Worm (Caenorhabditis elegans) whole organism, mixed stage, embryonic: ENCODE results near the gene wht-2.

Experiments
- M03D4.4 ChIP-seq: sonication (generic microtip); optimal IDR thresholded peaks from 2 replicates; lab custom pipeline; 2017; ENCODE audit warnings: mild to moderate bottlenecking, missing genetic modification characterization, missing compliant biosample characterization
- bed-3 ChIP-seq: fragments of 200-800 bp; sonication (Bioruptor generic); optimal IDR thresholded peaks from 3 replicates; lab custom pipeline; 2018; ENCODE audit warnings: mild to moderate bottlenecking, missing genetic modification characterization, moderate library complexity, missing compliant biosample characterization
- blmp-1 ChIP-seq: fragments of 150-350 bp; optimal IDR thresholded peaks from 2 replicates; lab custom pipeline; 2014; ENCODE audit warnings: missing biosample characterization, missing genetic modification characterization
- ceh-39 ChIP-seq: fragments of 150-350 bp; optimal IDR thresholded peaks from 2 replicates; lab custom pipeline; 2014; ENCODE audit warnings: missing biosample characterization, missing genetic modification characterization
- ceh-43 ChIP-seq: fragments of 200-800 bp; sonication (Bioruptor generic); optimal IDR thresholded peaks from 2 replicates; lab custom pipeline; 2018; ENCODE audit warnings: mild to moderate bottlenecking, missing genetic modification characterization, moderate library complexity, missing compliant biosample characterization
- ceh-83 ChIP-seq: fragments of 200-800 bp; sonication (Bioruptor generic); optimal IDR thresholded peaks from 2 replicates; lab custom pipeline; 2018; ENCODE audit warnings: mild to moderate bottlenecking, missing genetic modification characterization, missing compliant biosample characterization
- ces-1 ChIP-seq: fragments of 150-350 bp; optimal IDR thresholded peaks from 2 replicates; lab custom pipeline; 2014; ENCODE audit warnings: missing biosample characterization, missing genetic modification reagents, missing genetic modification characterization
- cnd-1 ChIP-seq: fragments of 200-800 bp; sonication (Bioruptor generic); optimal IDR thresholded peaks from 2 replicates; lab custom pipeline; 2018; ENCODE audit warnings: mild to moderate bottlenecking, missing genetic modification characterization, missing compliant biosample characterization
- drap-1 ChIP-seq: fragments of 200-800 bp; sonication (Bioruptor generic); optimal IDR thresholded peaks from 3 replicates; lab custom pipeline; 2018; ENCODE audit warnings: mild to moderate bottlenecking, missing genetic modification characterization, missing compliant biosample characterization
- elt-1 ChIP-seq: sonication (generic microtip); optimal IDR thresholded peaks from 2 replicates; lab custom pipeline; 2017; ENCODE audit warnings: missing genetic modification characterization, mild to moderate bottlenecking, missing compliant biosample characterization, antibody characterized with exemption, moderate library complexity, borderline replicate concordance; ENCODE audit not compliant: insufficient read depth
- elt-3 ChIP-seq: fragments of 150-350 bp; optimal IDR thresholded peaks from 2 replicates; lab custom pipeline; 2014; ENCODE audit warnings: missing biosample characterization, missing genetic modification characterization
- flh-1 ChIP-seq: fragments of 200-800 bp; sonication (Bioruptor generic); optimal IDR thresholded peaks from 2 replicates; lab custom pipeline; 2018; ENCODE audit warnings: mild to moderate bottlenecking, missing genetic modification characterization, moderate library complexity, missing compliant biosample characterization
- ham-2 ChIP-seq: fragments of 200-800 bp; sonication (Bioruptor generic); optimal IDR thresholded peaks from 2 replicates; lab custom pipeline; 2018; ENCODE audit warnings: mild to moderate bottlenecking, missing genetic modification characterization, missing compliant biosample characterization
- hlh-1 ChIP-seq: fragments of 150-350 bp; optimal IDR thresholded peaks from 2 replicates; lab custom pipeline; 2014; ENCODE audit warnings: missing biosample characterization, missing genetic modification reagents, missing genetic modification characterization
- lin-13 ChIP-seq: fragments of 150-350 bp; optimal IDR thresholded peaks from 2 replicates; lab custom pipeline; 2014; ENCODE audit warnings: missing biosample characterization, missing genetic modification characterization
- lin-32 ChIP-seq: fragments of 200-800 bp; sonication (Bioruptor generic); optimal IDR thresholded peaks from 2 replicates; lab custom pipeline; 2018; ENCODE audit warnings: mild to moderate bottlenecking, missing genetic modification characterization, missing compliant biosample characterization
- lsy-2 ChIP-seq: fragments of 150-350 bp; optimal IDR thresholded peaks from 2 replicates; lab custom pipeline; 2014; ENCODE audit warnings: missing biosample characterization, missing genetic modification characterization
- mab-5 ChIP-seq: fragments of 150-350 bp; optimal IDR thresholded peaks from 2 replicates; lab custom pipeline; 2014; ENCODE audit warnings: missing biosample characterization, missing genetic modification characterization
- mep-1 ChIP-seq: fragments of 150-350 bp; optimal IDR thresholded peaks from 2 replicates; lab custom pipeline; 2017; ENCODE audit warnings: missing biosample characterization, missing genetic modification reagents, missing genetic modification characterization, inconsistent platforms
- mls-2 ChIP-seq: sonication (generic microtip); optimal IDR thresholded peaks from 2 replicates; lab custom pipeline; 2016; ENCODE audit warnings: mild to moderate bottlenecking, missing genetic modification characterization, moderate library complexity, missing compliant biosample characterization
- nhr-12 ChIP-seq: fragments of 150-350 bp; optimal IDR thresholded peaks from 2 replicates; lab custom pipeline; 2014; ENCODE audit warnings: missing biosample characterization, missing genetic modification characterization
- nhr-2 ChIP-seq: fragments of 150-350 bp; optimal IDR thresholded peaks from 2 replicates; lab custom pipeline; 2014; ENCODE audit warnings: missing biosample characterization, missing genetic modification characterization
- nhr-237 ChIP-seq: fragments of 150-350 bp; optimal IDR thresholded peaks from 2 replicates; lab custom pipeline; 2014; ENCODE audit warnings: missing biosample characterization, missing genetic modification characterization
- nhr-28 ChIP-seq: fragments of 150-350 bp; optimal IDR thresholded peaks from 2 replicates; lab custom pipeline; 2014; ENCODE audit warnings: missing biosample characterization, missing genetic modification characterization
- nhr-76 ChIP-seq: sonication (generic microtip); optimal IDR thresholded peaks from 2 replicates; lab custom pipeline; 2017; ENCODE audit warnings: missing biosample characterization, missing genetic modification characterization
- pha-4 ChIP-seq: fragments of 150-350 bp; optimal IDR thresholded peaks from 2 replicates; lab custom pipeline; 2018; ENCODE audit warnings: missing biosample characterization, missing genetic modification reagents, missing genetic modification characterization
- sem-2 ChIP-seq: fragments of 200-800 bp; sonication (Bioruptor generic); optimal IDR thresholded peaks from 2 replicates; lab custom pipeline; 2018; ENCODE audit warnings: mild to moderate bottlenecking, missing genetic modification characterization, missing compliant biosample characterization
- snpc-4 ChIP-seq: fragments of 150-350 bp; optimal IDR thresholded peaks from 2 replicates; lab custom pipeline; 2014; ENCODE audit warnings: missing biosample characterization, missing genetic modification characterization
- sptf-1 ChIP-seq: sonication (generic microtip); optimal IDR thresholded peaks from 2 replicates; lab custom pipeline; 2017; ENCODE audit warnings: mild to moderate bottlenecking, missing genetic modification characterization, moderate library complexity, missing compliant biosample characterization
- tbx-8 ChIP-seq: fragments of 200-800 bp; sonication (Bioruptor generic); optimal IDR thresholded peaks from 2 replicates; lab custom pipeline; 2018; ENCODE audit warnings: mild to moderate bottlenecking, missing genetic modification characterization, moderate library complexity, missing compliant biosample characterization
- unc-120 ChIP-seq: sonication (generic microtip); optimal IDR thresholded peaks from 2 replicates; lab custom pipeline; 2017; ENCODE audit warnings: missing genetic modification characterization, missing compliant biosample characterization; ENCODE audit not compliant: poor library complexity, severe bottlenecking
- unc-39 ChIP-seq: fragments of 150-350 bp; optimal IDR thresholded peaks from 2 replicates; lab custom pipeline; 2014; ENCODE audit warnings: missing biosample characterization, missing genetic modification characterization
- unc-62 ChIP-seq: fragments of 150-350 bp; optimal IDR thresholded peaks from 2 replicates; lab custom pipeline; 2014; ENCODE audit warnings: missing biosample characterization, missing genetic modification reagents, missing genetic modification characterization
- zip-8 ChIP-seq: fragments of 150-350 bp; optimal IDR thresholded peaks from 2 replicates; lab custom pipeline; 2014; ENCODE audit warnings: missing biosample characterization, missing genetic modification characterization
- ztf-11 ChIP-seq: fragments of 150-350 bp; optimal IDR thresholded peaks from 2 replicates; lab custom pipeline; 2014; ENCODE audit warnings: missing biosample characterization, missing genetic modification characterization

The wht-2 gene

ce11 chrIV:11459684-11460083 is 10.6 kb upstream of the wht-2 start, which contains the start of gene npr-3:
TSS of gene npr-3 (plus strand) at chrIV:11459984.
- TF ChIP-seq nhr-2 (tag; lab: Kevin White, UChicago) (no peak), unc-62 (no peak), ceh-39 (tag; lab: Kevin White, UChicago) (no peak), bed-3 (GFP tag; lab: Kevin White, UChicago) (no peak), mls-2 (tag; lab: Kevin White, UChicago) (no peak), ham-2 (GFP tag; lab: Kevin White, UChicago) (no peak), nhr-76 (tag; lab: Kevin White, UChicago) (no peak)

ce11 chrIV:11461335-11461734 is 8.9 kb upstream of the wht-2 start:
- no peak for TF ChIP-seq lin-13 (tag; lab: Kevin White, UChicago)
- TF ChIP-seq blmp-1 (tag; lab: Kevin White, UChicago): no peak
- no peak for TF ChIP-seq elt-3
- TF ChIP-seq, all 35 proteins: peak for 0

ce11 chrIV:11465125-11465524 is 5.1 kb upstream of the wht-2 start, which contains the start of gene C10C6.3:
TSS of gene C10C6.3 (minus strand) at chrIV:11465225.
- TF ChIP-seq lin-32 (GFP tag; lab: Kevin White, UChicago) (no peak), elt-3 (no peak), nhr-237 (no peak), mab-5 (no peak), mls-2 (tag; lab: Kevin White, UChicago) (no peak), zip-8 (tag; lab: Kevin White, UChicago) (no peak), unc-39 (tag; lab: Kevin White, UChicago) (no peak), hlh-1 (tag; lab: Kevin White, UChicago) (no peak), ceh-39 (tag; lab: Kevin White, UChicago) (no peak), drap-1 (GFP tag; lab: Kevin White, UChicago) (no peak), ces-1 (no peak), ztf-11 (no peak), blmp-1 (tag; lab: Kevin White, UChicago) (no peak), flh-1 (GFP tag; lab: Kevin White, UChicago) (no peak), nhr-2 (tag; lab: Kevin White, UChicago) (no peak), lsy-2 (tag; lab: Kevin White, UChicago) (no peak), ceh-83 (GFP tag; lab: Kevin White, UChicago) (no peak), pha-4 (no peak), nhr-28 (tag; lab: Kevin White, UChicago) (no peak), bed-3 (GFP tag; lab: Kevin White, UChicago) (no peak)

DNA sequence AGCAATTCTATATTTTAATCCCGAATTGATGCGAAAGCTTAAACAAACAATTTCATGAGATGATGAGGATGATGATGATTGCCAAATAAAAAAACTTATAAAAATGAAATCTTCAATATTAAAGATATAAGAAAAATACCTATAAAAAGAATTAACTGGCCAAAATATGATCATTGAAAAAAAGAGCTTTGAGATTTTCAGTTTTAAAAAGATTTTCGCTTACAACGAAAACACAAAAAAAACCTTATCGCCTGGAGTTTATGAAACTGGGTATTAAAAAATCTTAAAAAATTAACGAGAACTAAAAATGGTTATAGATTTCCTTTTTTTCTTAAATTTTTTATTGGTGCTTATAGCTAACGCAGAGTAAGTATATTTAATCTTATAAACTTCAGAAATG is 2.8 kb upstream of the wht-2 start, which contains the start of gene C10C6.7:
Gene C10C6.7 (minus strand): TSS at position 101 of the 400 bp plus-strand sequence.
- TF ChIP-seq nhr-237 (no peak), ceh-83 (GFP tag; lab: Kevin White, UChicago) (no peak), nhr-28 (tag; lab: Kevin White, UChicago) (no peak)

- TF ChIP-seq nhr-28 (tag; lab: Kevin White, UChicago) (no peak), snpc-4 (tag; lab: Kevin White, UChicago) (no peak), ceh-43 (GFP tag; lab: Kevin White, UChicago) (no peak), unc-120 (tag; lab: Kevin White, UChicago) (no peak), unc-62 (no peak), pha-4 (no peak), zip-8 (tag; lab: Kevin White, UChicago) (no peak), nhr-2 (tag; lab: Kevin White, UChicago) (no peak)
Measured at ce11 chrIV:11472023-11472422, 1.8 kb downstream of the wht-2 start.

DNA sequence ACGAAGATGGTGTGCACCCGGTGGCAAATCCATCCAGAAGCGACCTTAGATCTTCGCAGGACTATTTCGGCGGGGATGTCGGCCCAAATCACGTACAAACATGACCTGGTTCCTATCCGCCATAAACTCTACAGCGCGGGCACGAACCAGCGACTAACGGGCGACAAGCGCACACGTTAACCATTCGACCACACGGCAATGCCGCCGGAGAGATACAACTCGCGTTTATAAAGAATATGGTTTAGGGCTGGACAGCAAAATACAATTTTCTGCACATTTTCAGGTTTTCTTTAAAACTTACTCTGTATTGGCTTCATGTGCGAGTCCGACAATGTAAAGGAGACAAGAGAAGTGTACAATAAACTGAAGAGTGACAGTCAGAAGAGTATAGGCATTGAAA is 3.8 kb downstream of the wht-2 start:
- TF ChIP-seq bed-3 (GFP tag; lab: Kevin White, UChicago): peak; percentile 96
- TF ChIP-seq tbx-8: peak; percentile 94
- peak; percentile 98 for TF ChIP-seq sptf-1 (tag; lab: Kevin White, UChicago)
- peak; percentile 51 for TF ChIP-seq ztf-11
- TF ChIP-seq elt-1 (tag; lab: Kevin White, UChicago): no peak
- TF ChIP-seq hlh-1 (tag; lab: Kevin White, UChicago): peak; percentile 9
- TF ChIP-seq unc-39 (tag; lab: Kevin White, UChicago): peak; percentile 69
- peak; percentile 6 for TF ChIP-seq pha-4
- TF ChIP-seq nhr-2 (tag; lab: Kevin White, UChicago): peak; percentile 33
- TF ChIP-seq M03D4.4 (tag; lab: Kevin White, UChicago): peak; percentile 94
- no peak for TF ChIP-seq mab-5
- TF ChIP-seq unc-120 (tag; lab: Kevin White, UChicago): peak; percentile 97
- TF ChIP-seq snpc-4 (tag; lab: Kevin White, UChicago): no peak
- TF ChIP-seq lsy-2 (tag; lab: Kevin White, UChicago): no peak
- TF ChIP-seq ceh-39 (tag; lab: Kevin White, UChicago): no peak
- peak; percentile 92 for TF ChIP-seq ceh-43 (GFP tag; lab: Kevin White, UChicago)
- TF ChIP-seq nhr-76 (tag; lab: Kevin White, UChicago): no peak
- peak; percentile 96 for TF ChIP-seq drap-1 (GFP tag; lab: Kevin White, UChicago)
- TF ChIP-seq nhr-237: no peak
- peak; percentile 58 for TF ChIP-seq mep-1 (tag; lab: Kevin White, UChicago)
- TF ChIP-seq unc-62: peak; percentile 53
- no peak for TF ChIP-seq nhr-12 (tag; lab: Kevin White, UChicago)
- no peak for TF ChIP-seq ces-1
- TF ChIP-seq lin-32 (GFP tag; lab: Kevin White, UChicago): peak; percentile 96
- no peak for TF ChIP-seq zip-8 (tag; lab: Kevin White, UChicago)
- peak; percentile 58 for TF ChIP-seq lin-13 (tag; lab: Kevin White, UChicago)
- peak; percentile 96 for TF ChIP-seq cnd-1 (tag; lab: Kevin White, UChicago)
- peak; percentile 69 for TF ChIP-seq nhr-28 (tag; lab: Kevin White, UChicago)
- TF ChIP-seq ham-2 (GFP tag; lab: Kevin White, UChicago): peak; percentile 95
- TF ChIP-seq sem-2 (GFP tag; lab: Kevin White, UChicago): peak; percentile 87
- TF ChIP-seq flh-1 (GFP tag; lab: Kevin White, UChicago): peak; percentile 86
